Worm (Caenorhabditis elegans): ENCODE measurements around the gene dmsr-8.
A peak's percentile ranks its signal among the peaks of the same experiment; 100 is the strongest.

Gene dmsr-8

ce11 chrV:10463276-10463675 lies 50.9 kb downstream of the dmsr-8 start, which contains the start of gene F22E12.3:
Gene F22E12.3, minus strand, starts transcription at chrV:10463376.
- TF ChIP-seq pqm-1 (tag; optimal IDR thresholded peaks at IDR 0.05) (no peak), ama-1 (optimal IDR thresholded peaks at IDR 0.05) (peak; percentile 10)

- TF ChIP-seq hmg-11 (tag; optimal IDR thresholded peaks at IDR 0.05) (no peak), elt-2 (tag; optimal IDR thresholded peaks at IDR 0.05) (no peak), jun-1 (tag; optimal IDR thresholded peaks at IDR 0.05) (no peak), elt-1 (tag; optimal IDR thresholded peaks at IDR 0.05) (no peak), ceh-82 (tag; optimal IDR thresholded peaks at IDR 0.05) (no peak), sea-2 (GFP tag; optimal IDR thresholded peaks at IDR 0.05) (no peak), egl-5 (tag; optimal IDR thresholded peaks at IDR 0.05) (no peak), ceh-28 (tag; optimal IDR thresholded peaks at IDR 0.05) (no peak), egl-27 (tag; optimal IDR thresholded peaks at IDR 0.05) (no peak), aly-2 (tag; optimal IDR thresholded peaks at IDR 0.05) (no peak), elt-3 (tag; optimal IDR thresholded peaks at IDR 0.05) (no peak), ztf-4 (tag; optimal IDR thresholded peaks at IDR 0.05) (no peak), nhr-43 (tag; optimal IDR thresholded peaks at IDR 0.05; ENCODE audit: poor library complexity, severe bottlenecking) (no peak), fos-1 (tag; optimal IDR thresholded peaks at IDR 0.05) (no peak), daf-12 (tag; optimal IDR thresholded peaks at IDR 0.05) (no peak), skn-1 (tag; optimal IDR thresholded peaks at IDR 0.05) (no peak), pqm-1 (tag; optimal IDR thresholded peaks at IDR 0.05) (no peak)
These were observed 52.1 kb downstream of the dmsr-8 start, which contains the start of gene chw-1 for ce11 chrV:10462066-10462465. Gene chw-1, plus strand, starts transcription at chrV:10462282.

ce11 chrV:10460685-10461084 lies 53.5 kb downstream of the dmsr-8 start:
- no peak for TF ChIP-seq ceh-9 (tag; optimal IDR thresholded peaks at IDR 0.05)
- TF ChIP-seq ztf-4 (tag; optimal IDR thresholded peaks at IDR 0.05): no peak
- no peak for TF ChIP-seq unc-39 (tag; optimal IDR thresholded peaks at IDR 0.05)
- TF ChIP-seq nhr-76 (tag; optimal IDR thresholded peaks at IDR 0.05): no peak
- TF ChIP-seq nhr-43 (tag; optimal IDR thresholded peaks at IDR 0.05; ENCODE audit: poor library complexity, severe bottlenecking): peak; percentile 34
- no peak for TF ChIP-seq mdl-1 (tag; optimal IDR thresholded peaks at IDR 0.05)
- TF ChIP-seq elt-3 (tag; optimal IDR thresholded peaks at IDR 0.05): peak in 1 of 3 experiments; percentile 9
- TF ChIP-seq pha-4 (tag; optimal IDR thresholded peaks at IDR 0.05): no peak
- TF ChIP-seq aly-2 (tag; optimal IDR thresholded peaks at IDR 0.05): no peak
- no peak for TF ChIP-seq egl-27 (tag; optimal IDR thresholded peaks at IDR 0.05)
- no peak for TF ChIP-seq zag-1 (tag; optimal IDR thresholded peaks at IDR 0.05)
- no peak for TF ChIP-seq pqm-1 (tag; optimal IDR thresholded peaks at IDR 0.05)
- no peak for TF ChIP-seq nhr-12 (tag; optimal IDR thresholded peaks at IDR 0.05)
- TF ChIP-seq lsy-12 (tag; optimal IDR thresholded peaks at IDR 0.05): no peak
- no peak for TF ChIP-seq sea-2 (GFP tag; optimal IDR thresholded peaks at IDR 0.05)
